Worm (Caenorhabditis elegans) whole organism, L3 larva: ENCODE results near the gene ZK1055.6.

Experiments used
- R02D3.7 ChIP-seq: fragments of 150-350 bp; optimal IDR thresholded peaks from 2 replicates; lab custom pipeline; 2014; ENCODE audit warnings: missing biosample characterization, missing genetic modification characterization
- aly-2 ChIP-seq: fragments of 150-350 bp; optimal IDR thresholded peaks from 2 replicates; lab custom pipeline; 2014; ENCODE audit warnings: missing biosample characterization, missing genetic modification characterization
- ceh-28 ChIP-seq: fragments of 150-350 bp; optimal IDR thresholded peaks from 2 replicates; lab custom pipeline; 2014; ENCODE audit warnings: missing biosample characterization, missing genetic modification reagents, missing genetic modification characterization
- ceh-9 ChIP-seq: sonication (generic microtip); optimal IDR thresholded peaks from 2 replicates; lab custom pipeline; 2018; ENCODE audit warnings: missing biosample characterization, missing genetic modification characterization
- daf-12 ChIP-seq: fragments of 150-350 bp; optimal IDR thresholded peaks from 2 replicates; lab custom pipeline; 2014; ENCODE audit warnings: missing biosample characterization, missing genetic modification reagents, missing genetic modification characterization
- egl-27 ChIP-seq: sonication (generic microtip); optimal IDR thresholded peaks from 4 replicates; lab custom pipeline; 2017; ENCODE audit warnings: missing biosample characterization, missing genetic modification reagents, missing genetic modification characterization
- elt-1 ChIP-seq: fragments of 150-350 bp; optimal IDR thresholded peaks from 2 replicates; lab custom pipeline; 2014; ENCODE audit warnings: missing biosample characterization, missing genetic modification characterization
- elt-2 ChIP-seq: sonication (generic microtip); optimal IDR thresholded peaks from 2 replicates; lab custom pipeline; 2016; ENCODE audit warnings: missing genetic modification reagents, mild to moderate bottlenecking, missing genetic modification characterization, missing compliant biosample characterization
- elt-3 ChIP-seq, 3 experiments: fragments of 150-350 bp in 1 of 3; sonication (generic microtip) in 2 of 3; optimal IDR thresholded peaks; 2 replicates in 2 of 3; 4 replicates in 1 of 3; lab custom pipeline; 2014 to 2017; ENCODE audit warnings: missing biosample characterization in 3 of 3, missing genetic modification characterization in 3 of 3
- fkh-10 ChIP-seq: sonication (generic microtip); optimal IDR thresholded peaks from 2 replicates; lab custom pipeline; 2017; ENCODE audit warnings: missing biosample characterization, missing genetic modification reagents, missing genetic modification characterization
- fkh-2 ChIP-seq: fragments of 150-350 bp; optimal IDR thresholded peaks from 2 replicates; lab custom pipeline; 2014; ENCODE audit warnings: missing biosample characterization, missing genetic modification reagents, missing genetic modification characterization
- lin-39 ChIP-seq: fragments of 150-350 bp; optimal IDR thresholded peaks from 2 replicates; lab custom pipeline; 2018; ENCODE audit warnings: missing biosample characterization, missing genetic modification reagents, missing genetic modification characterization
- nfya-1 ChIP-seq: sonication (generic microtip); optimal IDR thresholded peaks from 2 replicates; lab custom pipeline; 2017; ENCODE audit warnings: missing genetic modification characterization, mild to moderate bottlenecking, missing compliant biosample characterization, antibody characterized with exemption, moderate library complexity; ENCODE audit not compliant: insufficient read depth
- nhr-11 ChIP-seq: fragments of 150-350 bp; optimal IDR thresholded peaks from 2 replicates; lab custom pipeline; 2014; ENCODE audit warnings: missing biosample characterization, missing genetic modification characterization
- nhr-12 ChIP-seq: fragments of 150-350 bp; optimal IDR thresholded peaks from 2 replicates; lab custom pipeline; 2014; ENCODE audit warnings: missing biosample characterization, missing genetic modification characterization
- nhr-23 ChIP-seq: fragments of 150-350 bp; optimal IDR thresholded peaks from 2 replicates; lab custom pipeline; 2014; ENCODE audit warnings: missing biosample characterization, missing genetic modification reagents, missing genetic modification characterization
- nhr-25 ChIP-seq: sonication (generic microtip); optimal IDR thresholded peaks from 2 replicates; lab custom pipeline; 2017; ENCODE audit warnings: missing biosample characterization, missing genetic modification characterization
- nhr-43 ChIP-seq: sonication (generic microtip); optimal IDR thresholded peaks from 2 replicates; lab custom pipeline; 2016; ENCODE audit warnings: mild to moderate bottlenecking, missing genetic modification characterization, missing compliant biosample characterization; ENCODE audit not compliant: poor library complexity, severe bottlenecking
- nhr-76 ChIP-seq: fragments of 150-350 bp; sonication (generic microtip); optimal IDR thresholded peaks from 5 replicates; lab custom pipeline; 2014; ENCODE audit warnings: missing biosample characterization, missing genetic modification characterization
- pha-4 ChIP-seq: fragments of 150-350 bp; optimal IDR thresholded peaks from 2 replicates; lab custom pipeline; 2014; ENCODE audit warnings: missing biosample characterization, missing genetic modification reagents, missing genetic modification characterization
- pqm-1 ChIP-seq: fragments of 150-350 bp; optimal IDR thresholded peaks from 2 replicates; lab custom pipeline; 2017; ENCODE audit warnings: missing biosample characterization, missing genetic modification characterization, inconsistent platforms
- skn-1 ChIP-seq: fragments of 150-350 bp; optimal IDR thresholded peaks from 2 replicates; lab custom pipeline; 2014; ENCODE audit warnings: missing biosample characterization, missing genetic modification characterization
- snpc-4 ChIP-seq: fragments of 150-350 bp; optimal IDR thresholded peaks from 2 replicates; lab custom pipeline; 2014; ENCODE audit warnings: missing biosample characterization, missing genetic modification characterization
- tbx-2 ChIP-seq: sonication (generic microtip); optimal IDR thresholded peaks from 2 replicates; lab custom pipeline; 2016; ENCODE audit warnings: mild to moderate bottlenecking, missing genetic modification characterization, missing compliant biosample characterization

Gene ZK1055.6

ce11 chrV:6551707-6552390 lies 50.6 kb downstream of the ZK1055.6 start, which contains the start of gene twk-10:
TSS of gene twk-10 (plus strand) at chrV:6552340.
- TF ChIP-seq pha-4 (tag; lab: Kevin White, UChicago) (peak; percentile 60), nhr-11 (tag; lab: Kevin White, UChicago) (no peak), R02D3.7 (tag; lab: Kevin White, UChicago) (no peak), fkh-10 (GFP tag; lab: Kevin White, UChicago) (no peak), nhr-25 (tag; lab: Kevin White, UChicago) (no peak), nhr-43 (tag; lab: Kevin White, UChicago) (peak; percentile 47), egl-27 (tag; lab: Kevin White, UChicago) (peak; percentile 9), elt-2 (tag; lab: Kevin White, UChicago) (peak; percentile 32), pqm-1 (tag; lab: Kevin White, UChicago) (peak; percentile 5), nhr-23 (tag; lab: Kevin White, UChicago) (peak; percentile 12), ceh-28 (tag; lab: Kevin White, UChicago) (no peak), skn-1 (no peak), daf-12 (tag; lab: Kevin White, UChicago) (no peak), fkh-2 (no peak), lin-39 (no peak), elt-3 (tag; optimal IDR thresholded peaks at IDR 0.05; lab: Kevin White, UChicago) (no peak)

ce11 chrV:6549871-6550270 lies 52.5 kb downstream of the ZK1055.6 start, which contains the start of gene lipl-4:
TSS of gene lipl-4 (plus strand) at chrV:6550171.
- TF ChIP-seq nhr-12 (tag; lab: Kevin White, UChicago) (no peak), elt-1 (tag; lab: Kevin White, UChicago) (no peak), nhr-76 (tag; lab: Kevin White, UChicago) (no peak), lin-39 (no peak), pqm-1 (tag; lab: Kevin White, UChicago) (peak; percentile 18), ceh-9 (tag; lab: Kevin White, UChicago) (no peak), snpc-4 (tag; lab: Kevin White, UChicago) (no peak), tbx-2 (tag; lab: Kevin White, UChicago) (no peak), pha-4 (tag; lab: Kevin White, UChicago) (peak; percentile 5), nfya-1 (tag; lab: Kevin White, UChicago) (no peak), aly-2 (tag; lab: Kevin White, UChicago) (no peak)
